Fruit fly (Drosophila melanogaster) S2 (cell line): ENCODE measurements around the gene Rh6.

Experiments
- CG8478 ChIP-seq: fragments of >200 bp; optimal IDR thresholded peaks from 2 replicates; lab custom pipeline; 2018
- CTCF ChIP-seq, 2 experiments: fragments of >200 bp; optimal IDR thresholded peaks; 2 replicates each; lab custom pipeline; 2018

- TF ChIP-seq CG8478 (lab: Kevin White, UChicago) (no peak), CTCF (optimal IDR thresholded peaks at IDR 0.05; lab: Kevin White, UChicago) (no peak)
These were observed 24.7 kb upstream of the Rh6 start for dm6 chr3R:15458186-15458715.
